Worm (Caenorhabditis elegans) whole organism, mixed stage, embryonic: Measurements from ENCODE around the gene F01F1.11.

Source experiments
- M03D4.4 ChIP-seq: sonication (generic microtip); optimal IDR thresholded peaks from 2 replicates; lab custom pipeline; 2017; ENCODE audit warnings: mild to moderate bottlenecking, missing genetic modification characterization, missing compliant biosample characterization
- ceh-39 ChIP-seq: fragments of 150-350 bp; optimal IDR thresholded peaks from 2 replicates; lab custom pipeline; 2014; ENCODE audit warnings: missing biosample characterization, missing genetic modification characterization
- ceh-43 ChIP-seq: fragments of 200-800 bp; sonication (Bioruptor generic); optimal IDR thresholded peaks from 2 replicates; lab custom pipeline; 2018; ENCODE audit warnings: mild to moderate bottlenecking, missing genetic modification characterization, moderate library complexity, missing compliant biosample characterization
- ces-1 ChIP-seq: fragments of 150-350 bp; optimal IDR thresholded peaks from 2 replicates; lab custom pipeline; 2014; ENCODE audit warnings: missing biosample characterization, missing genetic modification reagents, missing genetic modification characterization
- elt-1 ChIP-seq: sonication (generic microtip); optimal IDR thresholded peaks from 2 replicates; lab custom pipeline; 2017; ENCODE audit warnings: missing genetic modification characterization, mild to moderate bottlenecking, missing compliant biosample characterization, antibody characterized with exemption, moderate library complexity, borderline replicate concordance; ENCODE audit not compliant: insufficient read depth
- elt-3 ChIP-seq: fragments of 150-350 bp; optimal IDR thresholded peaks from 2 replicates; lab custom pipeline; 2014; ENCODE audit warnings: missing biosample characterization, missing genetic modification characterization
- ham-2 ChIP-seq: fragments of 200-800 bp; sonication (Bioruptor generic); optimal IDR thresholded peaks from 2 replicates; lab custom pipeline; 2018; ENCODE audit warnings: mild to moderate bottlenecking, missing genetic modification characterization, missing compliant biosample characterization
- hlh-1 ChIP-seq: fragments of 150-350 bp; optimal IDR thresholded peaks from 2 replicates; lab custom pipeline; 2014; ENCODE audit warnings: missing biosample characterization, missing genetic modification reagents, missing genetic modification characterization
- lin-13 ChIP-seq: fragments of 150-350 bp; optimal IDR thresholded peaks from 2 replicates; lab custom pipeline; 2014; ENCODE audit warnings: missing biosample characterization, missing genetic modification characterization
- lsy-2 ChIP-seq: fragments of 150-350 bp; optimal IDR thresholded peaks from 2 replicates; lab custom pipeline; 2014; ENCODE audit warnings: missing biosample characterization, missing genetic modification characterization
- mep-1 ChIP-seq: fragments of 150-350 bp; optimal IDR thresholded peaks from 2 replicates; lab custom pipeline; 2017; ENCODE audit warnings: missing biosample characterization, missing genetic modification reagents, missing genetic modification characterization, inconsistent platforms
- mls-2 ChIP-seq: sonication (generic microtip); optimal IDR thresholded peaks from 2 replicates; lab custom pipeline; 2016; ENCODE audit warnings: mild to moderate bottlenecking, missing genetic modification characterization, moderate library complexity, missing compliant biosample characterization
- nhr-12 ChIP-seq: fragments of 150-350 bp; optimal IDR thresholded peaks from 2 replicates; lab custom pipeline; 2014; ENCODE audit warnings: missing biosample characterization, missing genetic modification characterization
- nhr-2 ChIP-seq: fragments of 150-350 bp; optimal IDR thresholded peaks from 2 replicates; lab custom pipeline; 2014; ENCODE audit warnings: missing biosample characterization, missing genetic modification characterization
- nhr-237 ChIP-seq: fragments of 150-350 bp; optimal IDR thresholded peaks from 2 replicates; lab custom pipeline; 2014; ENCODE audit warnings: missing biosample characterization, missing genetic modification characterization
- nhr-76 ChIP-seq: sonication (generic microtip); optimal IDR thresholded peaks from 2 replicates; lab custom pipeline; 2017; ENCODE audit warnings: missing biosample characterization, missing genetic modification characterization
- sem-2 ChIP-seq: fragments of 200-800 bp; sonication (Bioruptor generic); optimal IDR thresholded peaks from 2 replicates; lab custom pipeline; 2018; ENCODE audit warnings: mild to moderate bottlenecking, missing genetic modification characterization, missing compliant biosample characterization
- sptf-1 ChIP-seq: sonication (generic microtip); optimal IDR thresholded peaks from 2 replicates; lab custom pipeline; 2017; ENCODE audit warnings: mild to moderate bottlenecking, missing genetic modification characterization, moderate library complexity, missing compliant biosample characterization
- tbx-8 ChIP-seq: fragments of 200-800 bp; sonication (Bioruptor generic); optimal IDR thresholded peaks from 2 replicates; lab custom pipeline; 2018; ENCODE audit warnings: mild to moderate bottlenecking, missing genetic modification characterization, moderate library complexity, missing compliant biosample characterization
- unc-120 ChIP-seq: sonication (generic microtip); optimal IDR thresholded peaks from 2 replicates; lab custom pipeline; 2017; ENCODE audit warnings: missing genetic modification characterization, missing compliant biosample characterization; ENCODE audit not compliant: poor library complexity, severe bottlenecking
- unc-62 ChIP-seq: fragments of 150-350 bp; optimal IDR thresholded peaks from 2 replicates; lab custom pipeline; 2014; ENCODE audit warnings: missing biosample characterization, missing genetic modification reagents, missing genetic modification characterization
- zip-8 ChIP-seq: fragments of 150-350 bp; optimal IDR thresholded peaks from 2 replicates; lab custom pipeline; 2014; ENCODE audit warnings: missing biosample characterization, missing genetic modification characterization
- ztf-11 ChIP-seq: fragments of 150-350 bp; optimal IDR thresholded peaks from 2 replicates; lab custom pipeline; 2014; ENCODE audit warnings: missing biosample characterization, missing genetic modification characterization

The F01F1.11 gene

ce11 chrIII:5879291-5879968 is 7.8 kb upstream of the F01F1.11 start, which contains the start of gene hpo-10:
hpo-10 (plus strand) TSS chrIII:5879489.
- TF ChIP-seq ceh-39 (tag; lab: Kevin White, UChicago): peak; percentile 52
- peak; percentile 31 for TF ChIP-seq ces-1 (GFP tag; lab: Kevin White, UChicago)
- no peak for TF ChIP-seq ceh-43

- TF ChIP-seq nhr-12 (tag; lab: Kevin White, UChicago) (no peak), lsy-2 (tag; lab: Kevin White, UChicago) (peak; percentile 62)
Measured at ce11 chrIII:5878215-5878614, 6.5 kb upstream of the F01F1.11 start, which contains the start of the genes mig-21 and F01F1.2. mig-21 (minus strand) TSS chrIII:5878380. F01F1.2 (plus strand) TSS chrIII:5878554.

ce11 chrIII:5876867-5877641 is 5.4 kb upstream of the F01F1.11 start:
- no peak for TF ChIP-seq elt-3

ce11 chrIII:5876140-5876675 is 4.5 kb upstream of the F01F1.11 start, which contains the start of gene aldo-2:
aldo-2 (minus strand) TSS chrIII:5876625.
- TF ChIP-seq tbx-8 (no peak), nhr-76 (no peak), mls-2 (tag; lab: Kevin White, UChicago) (no peak), unc-62 (no peak), elt-3 (no peak), ztf-11 (tag; lab: Kevin White, UChicago) (no peak), nhr-12 (tag; lab: Kevin White, UChicago) (no peak)

- TF ChIP-seq elt-1 (tag; lab: Kevin White, UChicago) (peak; percentile 35), unc-120 (tag; lab: Kevin White, UChicago) (no peak), zip-8 (tag; lab: Kevin White, UChicago) (no peak)
Measured at ce11 chrIII:5875705-5876104, 4.0 kb upstream of the F01F1.11 start.

ce11 chrIII:5875418-5875702 is 3.7 kb upstream of the F01F1.11 start:
- TF ChIP-seq nhr-237 (tag; lab: Kevin White, UChicago): no peak
- TF ChIP-seq ces-1 (GFP tag; lab: Kevin White, UChicago): no peak
- no peak for TF ChIP-seq ham-2 (GFP tag; lab: Kevin White, UChicago)

ce11 chrIII:5874664-5875417 is 3.2 kb upstream of the F01F1.11 start:
- TF ChIP-seq sptf-1 (no peak), sem-2 (GFP tag; lab: Kevin White, UChicago) (no peak), mep-1 (tag; lab: Kevin White, UChicago) (no peak), unc-62 (no peak), nhr-76 (no peak), hlh-1 (no peak), ham-2 (GFP tag; lab: Kevin White, UChicago) (no peak), lin-13 (tag; lab: Kevin White, UChicago) (no peak), M03D4.4 (tag; lab: Kevin White, UChicago) (no peak), nhr-2 (no peak), elt-1 (tag; lab: Kevin White, UChicago) (no peak), nhr-12 (tag; lab: Kevin White, UChicago) (no peak), ceh-43 (no peak)
